Fruit fly (Drosophila melanogaster): ENCODE results near the gene CG14238.

Gene CG14238

DNA sequence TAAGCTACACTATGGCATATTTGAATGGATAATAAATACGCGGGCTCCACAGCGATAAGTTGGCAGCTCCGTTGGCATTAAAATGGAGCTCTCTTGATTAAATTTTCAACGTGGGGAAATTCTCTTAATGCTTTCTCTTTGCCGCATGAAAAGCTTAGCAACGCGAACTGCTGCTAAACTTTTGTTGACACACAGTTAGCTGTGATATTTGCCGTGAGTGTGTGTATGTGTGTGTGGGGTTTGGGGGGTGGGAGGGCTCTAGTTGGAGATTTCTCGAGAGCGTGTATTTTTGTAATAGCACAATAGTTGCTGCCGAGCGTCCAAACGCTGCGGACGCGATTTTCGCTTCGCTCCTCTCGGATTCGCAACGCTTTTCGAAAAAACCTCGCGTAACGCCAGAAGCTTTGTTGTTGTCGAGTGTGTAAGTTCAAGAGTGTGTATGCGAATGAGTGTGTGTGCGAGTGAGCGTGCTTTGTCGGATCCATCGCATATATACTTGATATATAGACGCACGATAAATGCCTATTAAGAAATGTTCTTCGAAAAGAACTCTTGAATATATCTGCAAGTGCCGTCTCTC, 3.3 kb downstream of the CG14238 start, which contains the start of gene CG5455 (continued):
- TF ChIP-seq CG12391 (tag; optimal IDR thresholded peaks at IDR 0.05) = no peak
- TF ChIP-seq mld (GFP tag; IDR thresholded peaks at IDR 0.05; ENCODE audit: partially characterized antibody) = no peak
- peak; percentile 37 for TF ChIP-seq kay (GFP tag; optimal IDR thresholded peaks at IDR 0.05)
- TF ChIP-seq Meics (GFP tag; optimal IDR thresholded peaks at IDR 0.05) = peak; percentile 58
- TF ChIP-seq Sox100B (GFP tag; optimal IDR thresholded peaks at IDR 0.05) = no peak
- TF ChIP-seq E2f2 (GFP tag; IDR thresholded peaks at IDR 0.05) = peak; percentile 94
- 0 out of 2 replicates have a peak, but pooled peaks have one; percentile 32 for TF ChIP-seq CkIIα-i1 (GFP tag; IDR thresholded peaks at IDR 0.05)
- no peak for TF ChIP-seq CG16815 (GFP tag; optimal IDR thresholded peaks at IDR 0.05)
- peak; percentile 75 for TF ChIP-seq NFAT (GFP tag; IDR thresholded peaks at IDR 0.05)
- peak; percentile 39 for TF ChIP-seq unpg (GFP tag; optimal IDR thresholded peaks at IDR 0.05)
- TF ChIP-seq CG10267 (tag; optimal IDR thresholded peaks at IDR 0.05) = no peak
- peak; percentile 62 for TF ChIP-seq CrebB (tag; optimal IDR thresholded peaks at IDR 0.05)
- no peak for TF ChIP-seq Sry-δ (GFP tag; optimal IDR thresholded peaks at IDR 0.05)
- peak; percentile 32; the same call in 1 of the 3 replicates for TF ChIP-seq row (GFP tag; IDR thresholded peaks at IDR 0.05)
- no peak for TF ChIP-seq p53 (GFP tag; optimal IDR thresholded peaks at IDR 0.05)
- TF ChIP-seq CG17829 (tag; optimal IDR thresholded peaks at IDR 0.05) = no peak
- TF ChIP-seq Kr (GFP tag; optimal IDR thresholded peaks at IDR 0.05) = no peak
- TF ChIP-seq aop (GFP tag; IDR thresholded peaks at IDR 0.05) = no peak
- TF ChIP-seq CG3065 (GFP tag; optimal IDR thresholded peaks at IDR 0.05) = no peak
- no peak for TF ChIP-seq Ssrp (tag; optimal IDR thresholded peaks at IDR 0.05)
- no peak for TF ChIP-seq CG4730 (GFP tag; IDR thresholded peaks at IDR 0.05)
- TF ChIP-seq corto (GFP tag; optimal IDR thresholded peaks at IDR 0.05) = no peak
- peak; percentile 2 for TF ChIP-seq bab2 (GFP tag; optimal IDR thresholded peaks at IDR 0.05)
- no peak for TF ChIP-seq nerfin-2 (GFP tag; IDR thresholded peaks at IDR 0.05; ENCODE audit: partially characterized antibody)
- TF ChIP-seq CG17912 (GFP tag; optimal IDR thresholded peaks at IDR 0.05) = peak; percentile 56
- TF ChIP-seq Bdp1 (GFP tag; optimal IDR thresholded peaks at IDR 0.05) = no peak
- TF ChIP-seq tup (GFP tag; optimal IDR thresholded peaks at IDR 0.05) = no peak
- no peak; the same call in 1 of the 2 replicates for TF ChIP-seq peb (GFP tag; IDR thresholded peaks at IDR 0.05)
- no peak for TF ChIP-seq gsb (GFP tag; IDR thresholded peaks at IDR 0.05)
- peak; percentile 76 for TF ChIP-seq BtbVII (GFP tag; optimal IDR thresholded peaks at IDR 0.05)
- no peak for TF ChIP-seq CG3847 (GFP tag; IDR thresholded peaks at IDR 0.05)
- no peak for TF ChIP-seq kah (GFP tag; optimal IDR thresholded peaks at IDR 0.05)
- TF ChIP-seq slou (GFP tag; optimal IDR thresholded peaks at IDR 0.05) = no peak
- no peak for TF ChIP-seq CTCF (GFP tag; optimal IDR thresholded peaks at IDR 0.05)
- TF ChIP-seq CG32772 (GFP tag; IDR thresholded peaks at IDR 0.05) = no peak
- peak; percentile 71 for TF ChIP-seq cwo (GFP tag; optimal IDR thresholded peaks at IDR 0.05)
- no peak for TF ChIP-seq Stat92E (GFP tag; optimal IDR thresholded peaks at IDR 0.05)
- TF ChIP-seq Tbp (GFP tag; optimal IDR thresholded peaks at IDR 0.05) = no peak
- peak; percentile 66; the same call in 1 of the 2 replicates for TF ChIP-seq CG14014 (GFP tag; IDR thresholded peaks at IDR 0.05)
- TF ChIP-seq prd (optimal IDR thresholded peaks at IDR 0.05) = no peak
- no peak; the same call in 2 of the 3 replicates for TF ChIP-seq prd (GFP tag; IDR thresholded peaks at IDR 0.05)
- TF ChIP-seq otp (GFP tag; IDR thresholded peaks at IDR 0.05) = peak; percentile 58; the same call in 1 of the 3 replicates
- TF ChIP-seq onecut (GFP tag; IDR thresholded peaks at IDR 0.05) = peak; percentile 30; the same call in 1 of the 2 replicates
- TF ChIP-seq H15 (GFP tag; IDR thresholded peaks at IDR 0.05) = no peak
- TF ChIP-seq NK7.1 (GFP tag; optimal IDR thresholded peaks at IDR 0.05) = no peak
- TF ChIP-seq schlank (tag; optimal IDR thresholded peaks at IDR 0.05) = peak; percentile 46
- TF ChIP-seq pfk (GFP tag; optimal IDR thresholded peaks at IDR 0.05) = peak; percentile 41
- peak; percentile 94 for TF ChIP-seq crol (GFP tag; IDR thresholded peaks at IDR 0.05)
- TF ChIP-seq CG11560 (tag; IDR thresholded peaks at IDR 0.05) = no peak
- peak; percentile 14 for TF ChIP-seq CG4328 (GFP tag; optimal IDR thresholded peaks at IDR 0.05)
- no peak for TF ChIP-seq CG9797 (GFP tag; optimal IDR thresholded peaks at IDR 0.05)
- TF ChIP-seq Xrp1 (GFP tag; IDR thresholded peaks at IDR 0.05) = no peak

Data from whole organism, embryonic.